Fruit fly (Drosophila melanogaster) whole organism, embryonic: Measurements from ENCODE around the gene tau.

Experiments used
- ATbp ChIP-seq: fragments of 200-800 bp; sonication (Bioruptor generic); optimal IDR thresholded peaks from 2 replicates; lab custom pipeline; 2017; ENCODE audit warnings: missing biosample characterization, mild to moderate bottlenecking, missing genetic modification characterization, missing genetic modification reagents
- Abd-B ChIP-seq: fragments of 200-800 bp; sonication (Bioruptor generic); optimal IDR thresholded peaks from 2 replicates; lab custom pipeline; 2018; ENCODE audit warnings: missing biosample characterization, mild to moderate bottlenecking, missing genetic modification characterization, moderate library complexity
- CG10209 ChIP-seq: fragments of 200-800 bp; sonication (Bioruptor generic); optimal IDR thresholded peaks from 3 replicates; lab custom pipeline; 2017; ENCODE audit warnings: missing biosample characterization, mild to moderate bottlenecking, missing genetic modification characterization, missing genetic modification reagents
- CG11247 ChIP-seq: fragments of 200-800 bp; sonication (Bioruptor generic); IDR thresholded peaks from 2 replicates; pipeline ENCODE4 v1.3.6; 2022; ENCODE audit warnings: missing biosample characterization, missing genetic modification characterization
- CG12104 ChIP-seq: fragments of 200-800 bp; sonication (Bioruptor generic); optimal IDR thresholded peaks from 3 replicates; lab custom pipeline; 2016; ENCODE audit warnings: missing biosample characterization, missing genetic modification characterization
- CG1233 ChIP-seq: fragments of 200-800 bp; sonication (Bioruptor generic); optimal IDR thresholded peaks from 4 replicates; lab custom pipeline; 2018; ENCODE audit warnings: missing biosample characterization, mild to moderate bottlenecking, missing genetic modification characterization
- CG15073 ChIP-seq: fragments of 200-800 bp; sonication (Bioruptor generic); optimal IDR thresholded peaks from 2 replicates; lab custom pipeline; 2016; ENCODE audit warnings: missing biosample characterization, missing genetic modification characterization
- CG15696 ChIP-seq: fragments of 200-800 bp; sonication (Bioruptor generic); optimal IDR thresholded peaks from 2 replicates; lab custom pipeline; 2019; ENCODE audit warnings: missing biosample characterization, mild to moderate bottlenecking, missing genetic modification characterization, moderate library complexity
- CG2120 ChIP-seq: fragments of 200-800 bp; sonication (Bioruptor generic); optimal IDR thresholded peaks from 3 replicates; lab custom pipeline; 2016; ENCODE audit warnings: missing biosample characterization, missing genetic modification characterization
- CG2875 ChIP-seq: fragments of 200-800 bp; sonication (Bioruptor generic); optimal IDR thresholded peaks from 2 replicates; lab custom pipeline; 2017; ENCODE audit warnings: missing biosample characterization, mild to moderate bottlenecking, missing genetic modification characterization, missing genetic modification reagents
- CG30020 ChIP-seq: fragments of 200-800 bp; optimal IDR thresholded peaks from 2 replicates; lab custom pipeline; 2019; ENCODE audit warnings: missing biosample characterization, mild to moderate bottlenecking, missing genetic modification characterization, moderate library complexity
- CG33557 ChIP-seq: fragments of 200-800 bp; sonication (Bioruptor generic); optimal IDR thresholded peaks from 2 replicates; lab custom pipeline; 2019; ENCODE audit warnings: missing biosample characterization, mild to moderate bottlenecking, missing genetic modification characterization, moderate library complexity
- CG6683 ChIP-seq: fragments of 200-800 bp; sonication (Bioruptor generic); optimal IDR thresholded peaks from 2 replicates; lab custom pipeline; 2017; ENCODE audit warnings: missing biosample characterization, mild to moderate bottlenecking, missing genetic modification characterization, missing genetic modification reagents
- CG6791 ChIP-seq: fragments of 200-800 bp; sonication (Bioruptor generic); IDR thresholded peaks from 3 replicates; pipeline ENCODE4 v1.3.6; 2022; ENCODE audit warnings: missing biosample characterization, missing genetic modification characterization; ENCODE audit not compliant: partially characterized antibody
- CG8924 ChIP-seq: fragments of 200-800 bp; optimal IDR thresholded peaks from 3 replicates; lab custom pipeline; 2019; ENCODE audit warnings: missing biosample characterization, mild to moderate bottlenecking, missing genetic modification characterization, moderate library complexity
- CG9437 ChIP-seq: fragments of 200-800 bp; sonication (Bioruptor generic); optimal IDR thresholded peaks from 2 replicates; lab custom pipeline; 2018; ENCODE audit warnings: missing biosample characterization, mild to moderate bottlenecking, missing genetic modification characterization
- CG9876 ChIP-seq: fragments of 200-800 bp; sonication (Bioruptor generic); optimal IDR thresholded peaks from 2 replicates; lab custom pipeline; 2016; ENCODE audit warnings: missing biosample characterization, missing genetic modification characterization
- CG9932 ChIP-seq: fragments of 200-800 bp; sonication (Bioruptor generic); IDR thresholded peaks from 2 replicates; pipeline ENCODE4 v1.3.6; 2022; ENCODE audit warnings: missing biosample characterization, missing genetic modification characterization
- Dek ChIP-seq: fragments of 200-800 bp; sonication (Bioruptor generic); optimal IDR thresholded peaks from 3 replicates; lab custom pipeline; 2019; ENCODE audit warnings: missing biosample characterization, mild to moderate bottlenecking, missing genetic modification characterization, moderate library complexity
- ERR ChIP-seq: fragments of 200-800 bp; sonication (Bioruptor generic); optimal IDR thresholded peaks from 2 replicates; lab custom pipeline; 2016; ENCODE audit warnings: missing biosample characterization, missing genetic modification characterization
- Eip74EF ChIP-seq, 2 experiments: fragments of 200-800 bp in 1 of 2; fragments of >200 bp in 1 of 2; sonication (Bioruptor generic) in 1 of 2; optimal IDR thresholded peaks; 2 replicates each; lab custom pipeline; 2017 to 2019; ENCODE audit warnings: missing biosample characterization in 2 of 2, missing genetic modification characterization in 2 of 2, mild to moderate bottlenecking in 1 of 2, moderate library complexity in 1 of 2
- Fer3 ChIP-seq: fragments of 200-800 bp; sonication (Bioruptor generic); optimal IDR thresholded peaks from 2 replicates; lab custom pipeline; 2018; ENCODE audit warnings: missing biosample characterization, mild to moderate bottlenecking, missing genetic modification characterization, moderate library complexity
- Hand ChIP-seq: fragments of 200-800 bp; sonication (Bioruptor generic); optimal IDR thresholded peaks from 2 replicates; lab custom pipeline; 2017; ENCODE audit warnings: mild to moderate bottlenecking, missing biosample characterization, missing genetic modification reagents, missing genetic modification characterization
- Nf-YB ChIP-seq: fragments of 200-800 bp; sonication (Bioruptor generic); optimal IDR thresholded peaks from 3 replicates; lab custom pipeline; 2019; ENCODE audit warnings: missing biosample characterization, mild to moderate bottlenecking, missing genetic modification characterization, moderate library complexity
- Spps ChIP-seq: fragments of 200-800 bp; sonication (Bioruptor generic); optimal IDR thresholded peaks from 2 replicates; lab custom pipeline; 2018; ENCODE audit warnings: missing biosample characterization, mild to moderate bottlenecking, missing genetic modification characterization
- Trl ChIP-seq, 3 experiments: fragments of >200 bp in 2 of 3; fragments of 200-800 bp in 1 of 3; sonication (Bioruptor generic) in 1 of 3; optimal IDR thresholded peaks; 2 replicates in 1 of 3; 3 replicates in 2 of 3; lab custom pipeline; 2016 to 2017; ENCODE audit warnings: missing biosample characterization in 1 of 3, missing genetic modification characterization in 1 of 3
- Xrp1 ChIP-seq: fragments of 200-800 bp; sonication (Bioruptor generic); IDR thresholded peaks from 2 replicates; pipeline ENCODE4 v1.3.6; 2022; ENCODE audit warnings: missing biosample characterization, missing genetic modification characterization
- ash1 ChIP-seq: fragments of 200-800 bp; sonication (Bioruptor generic); optimal IDR thresholded peaks from 2 replicates; lab custom pipeline; 2018; ENCODE audit warnings: missing biosample characterization, mild to moderate bottlenecking, missing genetic modification characterization
- bab2 ChIP-seq: fragments of 200-800 bp; sonication (Bioruptor generic); optimal IDR thresholded peaks from 2 replicates; lab custom pipeline; 2016; ENCODE audit warnings: missing biosample characterization, missing genetic modification characterization
- crc ChIP-seq: fragments of 200-800 bp; sonication (Bioruptor generic); optimal IDR thresholded peaks from 2 replicates; lab custom pipeline; 2016; ENCODE audit warnings: missing biosample characterization, missing genetic modification characterization
- en ChIP-seq: fragments of 200-800 bp; sonication (Bioruptor generic); optimal IDR thresholded peaks from 2 replicates; lab custom pipeline; 2016; ENCODE audit warnings: missing biosample characterization, missing genetic modification characterization
- ewg ChIP-seq: fragments of 200-800 bp; sonication (Bioruptor generic); optimal IDR thresholded peaks from 3 replicates; lab custom pipeline; 2017; ENCODE audit warnings: mild to moderate bottlenecking, missing biosample characterization, missing genetic modification reagents, missing genetic modification characterization
- ftz-f1 ChIP-seq: fragments of 200-800 bp; sonication (Bioruptor generic); optimal IDR thresholded peaks from 2 replicates; lab custom pipeline; 2016; ENCODE audit warnings: missing biosample characterization, missing genetic modification characterization
- gcm2 ChIP-seq: fragments of 200-800 bp; sonication (Bioruptor generic); optimal IDR thresholded peaks from 2 replicates; lab custom pipeline; 2016; ENCODE audit warnings: missing biosample characterization, missing genetic modification characterization
- gt ChIP-seq: fragments of 200-800 bp; sonication (Bioruptor generic); IDR thresholded peaks from 2 replicates; pipeline ENCODE4 v1.3.6; 2022; ENCODE audit warnings: missing biosample characterization, missing genetic modification characterization
- hkb ChIP-seq, 2 experiments: fragments of 200-800 bp in 1 of 2; fragments of >200 bp in 1 of 2; sonication (Bioruptor generic) in 1 of 2; IDR thresholded peaks in 1 of 2; optimal IDR thresholded peaks in 1 of 2; 2 replicates each; pipeline versions ENCODE4 v1.3.6 to Lab custom; 2017 to 2022; ENCODE audit warnings: missing biosample characterization in 1 of 2, missing genetic modification characterization in 1 of 2
- lab ChIP-seq: fragments of 200-800 bp; sonication (Bioruptor generic); optimal IDR thresholded peaks from 3 replicates; lab custom pipeline; 2017; ENCODE audit warnings: missing biosample characterization, missing genetic modification characterization, mild to moderate bottlenecking, moderate library complexity, missing genetic modification reagents
- lilli ChIP-seq: fragments of 200-800 bp; sonication (Bioruptor generic); optimal IDR thresholded peaks from 3 replicates; lab custom pipeline; 2016; ENCODE audit warnings: missing biosample characterization, missing genetic modification characterization
- lmd ChIP-seq: fragments of 200-800 bp; sonication (Bioruptor generic); IDR thresholded peaks from 2 replicates; pipeline ENCODE4 v1.3.6; 2022; ENCODE audit warnings: missing biosample characterization, missing genetic modification characterization
- mam ChIP-seq: fragments of 200-800 bp; sonication (Bioruptor generic); optimal IDR thresholded peaks from 3 replicates; lab custom pipeline; 2016; ENCODE audit warnings: missing biosample characterization, missing genetic modification characterization
- org-1 ChIP-seq: fragments of 200-800 bp; sonication (Bioruptor generic); optimal IDR thresholded peaks from 2 replicates; lab custom pipeline; 2017; ENCODE audit warnings: missing biosample characterization, missing genetic modification characterization
- rib ChIP-seq: fragments of 200-800 bp; sonication (Bioruptor generic); IDR thresholded peaks from 2 replicates; pipeline ENCODE4 v1.3.6; 2022; ENCODE audit warnings: missing biosample characterization, missing genetic modification characterization
- stwl ChIP-seq: fragments of 200-800 bp; sonication (Bioruptor generic); optimal IDR thresholded peaks from 3 replicates; lab custom pipeline; 2018; ENCODE audit warnings: missing biosample characterization, mild to moderate bottlenecking, missing genetic modification characterization, moderate library complexity
- trem ChIP-seq: fragments of 200-800 bp; optimal IDR thresholded peaks from 3 replicates; lab custom pipeline; 2019; ENCODE audit warnings: missing biosample characterization, mild to moderate bottlenecking, missing genetic modification characterization, moderate library complexity
- tup ChIP-seq: fragments of 200-800 bp; sonication (Bioruptor generic); optimal IDR thresholded peaks from 2 replicates; lab custom pipeline; 2016; ENCODE audit warnings: missing biosample characterization, mild to moderate bottlenecking, missing genetic modification characterization, moderate library complexity
- unc-4 ChIP-seq: fragments of 200-800 bp; sonication (Bioruptor generic); IDR thresholded peaks from 2 replicates; pipeline ENCODE4 v1.3.6; 2022; ENCODE audit warnings: missing biosample characterization, missing genetic modification characterization; ENCODE audit not compliant: partially characterized antibody
- yki ChIP-seq: fragments of >200 bp; optimal IDR thresholded peaks from 3 replicates; lab custom pipeline; 2018
- zen ChIP-seq: fragments of 200-800 bp; sonication (Bioruptor generic); optimal IDR thresholded peaks from 3 replicates; lab custom pipeline; 2018; ENCODE audit warnings: missing biosample characterization, mild to moderate bottlenecking, missing genetic modification characterization, moderate library complexity

The tau gene

dm6 chr3R:27636010-27636584, 20.7 kb downstream of the tau start, which contains the start of the genes CG5611 and Mtl (continued):
- TF ChIP-seq org-1 (peak; percentile 99), tup (peak; percentile 98), hkb (optimal IDR thresholded peaks at IDR 0.05; lab: Kevin White, UChicago) (peak; percentile 73), hkb (GFP tag; IDR thresholded peaks at IDR 0.05; lab: Robert Waterston, UW) (peak; percentile 100), CG30020 (tag; lab: Kevin White, UChicago) (peak; percentile 93), CG15073 (GFP tag; lab: Kevin White, UChicago) (peak; percentile 93), lilli (GFP tag; lab: Kevin White, UChicago) (peak; percentile 99), stwl (tag; lab: Kevin White, UChicago) (peak; percentile 96), bab2 (GFP tag; lab: Kevin White, UChicago) (peak; percentile 98), lab (GFP tag; lab: Kevin White, UChicago) (peak; percentile 100), gcm2 (peak; percentile 98), ftz-f1 (GFP tag; lab: Kevin White, UChicago) (peak; percentile 93), Hand (peak; percentile 97), CG9437 (GFP tag; lab: Kevin White, UChicago) (peak; percentile 96), CG8924 (tag; lab: Kevin White, UChicago) (peak; percentile 100), yki (lab: Kevin White, UChicago) (no peak), CG15696 (tag; lab: Kevin White, UChicago) (peak; percentile 100), Trl (optimal IDR thresholded peaks at IDR 0.05; lab: Kevin White, UChicago) (peak; percentile 81 to 91), Trl (GFP tag; optimal IDR thresholded peaks at IDR 0.05; lab: Kevin White, UChicago) (peak; percentile 97), CG12104 (GFP tag; lab: Kevin White, UChicago) (peak; percentile 99), Dek (tag; lab: Kevin White, UChicago) (peak; percentile 100), CG1233 (GFP tag; lab: Kevin White, UChicago) (peak; percentile 99), rib (GFP tag; lab: Robert Waterston, UW) (peak; percentile 100), Nf-YB (GFP tag; lab: Kevin White, UChicago) (peak; percentile 92), en (peak; percentile 93), lmd (GFP tag; lab: Robert Waterston, UW) (peak; percentile 100), CG10209 (GFP tag; lab: Kevin White, UChicago) (peak; percentile 100), mam (GFP tag; lab: Kevin White, UChicago) (peak; percentile 99), CG9876 (peak; percentile 96), gt (GFP tag; lab: Robert Waterston, UW) (peak; percentile 99), ash1 (GFP tag; lab: Kevin White, UChicago) (peak; percentile 96), CG2875 (GFP tag; lab: Kevin White, UChicago) (peak; percentile 99), CG9932 (peak; percentile 100), Xrp1 (peak; percentile 100), CG2120 (GFP tag; lab: Kevin White, UChicago) (peak; percentile 100), crc (GFP tag; lab: Kevin White, UChicago) (peak; percentile 89), CG11247 (GFP tag; lab: Robert Waterston, UW) (peak; percentile 100), Abd-B (GFP tag; lab: Kevin White, UChicago) (peak; percentile 100), ewg (GFP tag; lab: Kevin White, UChicago) (peak; percentile 99), Fer3 (tag; lab: Kevin White, UChicago) (peak; percentile 100), Eip74EF (GFP tag; optimal IDR thresholded peaks at IDR 0.05; lab: Kevin White, UChicago) (peak in 1 of 2 experiments; percentile 99), zen (tag; lab: Kevin White, UChicago) (peak; percentile 100), Spps (tag; lab: Kevin White, UChicago) (peak; percentile 99), CG6791 (GFP tag; lab: Robert Waterston, UW) (no peak), unc-4 (GFP tag; lab: Robert Waterston, UW) (no peak), trem (tag; lab: Kevin White, UChicago) (peak; percentile 97), CG33557 (peak; percentile 99), ATbp (GFP tag; lab: Kevin White, UChicago) (peak; percentile 99), ERR (GFP tag; lab: Kevin White, UChicago) (peak; percentile 94), CG6683 (GFP tag; lab: Kevin White, UChicago) (peak; percentile 99)
